Fruit fly (Drosophila melanogaster) whole organism, embryonic: ENCODE data around the gene ph-p.

Source experiments
- Bteb2 ChIP-seq: fragments of 200-800 bp; sonication (Bioruptor generic); optimal IDR thresholded peaks from 2 replicates; lab custom pipeline; 2016; ENCODE audit warnings: missing biosample characterization, missing genetic modification characterization
- CG2199 ChIP-seq: fragments of 200-800 bp; sonication (Bioruptor generic); IDR thresholded peaks from 3 replicates; pipeline ENCODE4 v1.3.6; 2022; ENCODE audit warnings: missing biosample characterization, missing genetic modification characterization

DNA sequence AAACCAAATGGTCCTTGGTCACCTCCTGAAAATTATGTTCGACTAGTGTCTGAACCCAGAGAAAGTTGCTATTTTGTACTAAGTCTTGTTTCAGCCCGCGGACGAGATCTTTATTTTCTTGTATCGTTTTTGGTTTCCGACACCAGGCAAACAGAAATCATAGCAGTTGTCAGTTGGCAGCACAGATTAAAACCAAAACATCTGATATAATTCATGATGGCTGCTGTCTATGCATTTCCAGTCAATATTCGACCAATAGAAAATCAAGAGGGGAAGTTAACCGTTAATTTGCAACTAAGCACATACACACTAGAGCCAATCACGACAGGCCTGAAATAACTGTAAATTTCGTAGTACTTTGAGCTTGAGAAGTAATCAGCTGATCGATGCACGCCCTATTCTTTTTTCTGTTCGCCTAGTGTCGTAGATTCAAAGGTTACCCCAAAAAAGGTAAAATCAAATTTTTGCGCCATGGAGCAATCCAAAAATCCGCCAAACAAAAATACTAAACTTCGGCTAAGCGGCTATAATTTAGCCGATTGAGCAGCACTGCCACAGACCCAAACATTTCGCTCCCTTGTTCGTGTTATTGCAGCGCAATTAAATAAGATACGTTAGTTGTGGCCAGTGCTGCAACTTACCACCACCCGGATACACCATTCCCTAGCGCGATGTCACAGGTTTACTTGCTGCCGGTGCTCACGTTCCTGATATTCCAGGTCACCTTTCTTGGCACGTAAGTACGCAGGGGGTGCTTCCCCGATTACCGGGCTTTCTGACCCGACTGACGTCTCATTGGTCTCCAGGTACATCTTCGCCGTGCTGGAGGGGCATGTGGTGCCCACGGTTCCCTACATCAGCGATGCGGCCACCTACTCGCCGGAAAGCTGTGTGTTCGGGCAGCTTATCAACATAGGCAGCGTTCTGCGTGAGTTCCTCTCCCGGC lies 61.5 kb downstream of the ph-p start, which contains the start of gene CG4025:
- TF ChIP-seq Bteb2 (no peak), CG2199 (GFP tag; lab: Robert Waterston, UW) (no peak)
